Worm (Caenorhabditis elegans) whole organism, midembryonic: ENCODE results near the gene wdr-5.2.

Source experiments
- T22C8.4 ChIP-seq: fragments of 200-800 bp; sonication (Bioruptor generic); IDR thresholded peaks from 2 replicates; pipeline ENCODE4 v1.3.6; 2022; ENCODE audit warnings: missing genetic modification characterization, missing compliant biosample characterization
- cog-1 ChIP-seq: sonication (generic microtip); optimal IDR thresholded peaks from 2 replicates; lab custom pipeline; 2016; ENCODE audit warnings: missing genetic modification characterization, missing compliant biosample characterization
- flt-1 ChIP-seq: fragments of 200-800 bp; sonication (Bioruptor generic); IDR thresholded peaks from 2 replicates; pipeline ENCODE4 v1.3.6; 2022; ENCODE audit warnings: missing genetic modification characterization, missing compliant biosample characterization
- ref-1 ChIP-seq: fragments of 200-800 bp; sonication (Bioruptor generic); conservative IDR thresholded peaks from 2 replicates; pipeline ENCODE4 v1.3.6; 2022; ENCODE audit warnings: missing genetic modification reagents, missing genetic modification characterization, missing compliant biosample characterization
- ztf-23 ChIP-seq: fragments of 200-800 bp; sonication (Bioruptor generic); IDR thresholded peaks from 2 replicates; pipeline ENCODE4 v1.3.6; 2022; ENCODE audit warnings: missing genetic modification reagents, missing genetic modification characterization, missing compliant biosample characterization

DNA sequence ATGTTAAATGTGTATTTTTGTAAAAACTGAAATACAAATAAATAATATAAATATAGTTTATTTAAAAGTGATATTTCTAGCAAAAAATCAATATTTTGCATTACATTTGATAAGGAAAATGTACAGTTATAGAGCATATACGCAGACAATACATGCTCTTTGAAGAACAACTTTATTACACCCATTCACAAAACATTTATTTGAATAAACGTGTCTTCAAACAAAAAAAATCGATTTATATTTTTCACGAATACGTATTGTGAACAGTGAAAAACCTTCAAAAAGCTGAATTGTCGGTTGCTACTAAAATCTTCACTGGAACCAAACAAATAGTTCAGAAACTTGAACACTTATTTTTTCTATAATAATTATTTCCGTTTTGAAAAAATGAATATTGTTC is 2.3 kb upstream of the wdr-5.2 start, which contains the start of gene K04G11.3:
- no peak for TF ChIP-seq flt-1
- TF ChIP-seq cog-1 (tag; lab: Kevin White, UChicago) = no peak
- no peak for TF ChIP-seq T22C8.4 (GFP tag; lab: Robert Waterston, UW)
- no peak for TF ChIP-seq ref-1 (GFP tag; lab: Robert Waterston, UW)
- TF ChIP-seq ztf-23 (GFP tag; lab: Robert Waterston, UW) = no peak
